Worm (Caenorhabditis elegans) whole organism, L1 larva: Measurements from ENCODE around the gene Y39G8B.1.

Source experiments
- blmp-1 ChIP-seq: fragments of 150-350 bp; optimal IDR thresholded peaks from 2 replicates; lab custom pipeline; 2014; ENCODE audit warnings: missing biosample characterization, missing genetic modification characterization
- lin-39 ChIP-seq: fragments of 150-350 bp; optimal IDR thresholded peaks from 2 replicates; lab custom pipeline; 2014; ENCODE audit warnings: missing biosample characterization, missing genetic modification reagents, missing genetic modification characterization
- snpc-4 ChIP-seq: fragments of 150-350 bp; optimal IDR thresholded peaks from 2 replicates; lab custom pipeline; 2014; ENCODE audit warnings: missing biosample characterization, missing genetic modification characterization
- ztf-11 ChIP-seq, 2 experiments: sonication (generic microtip); optimal IDR thresholded peaks; 2 replicates each; lab custom pipeline; 2016 to 2017; ENCODE audit warnings: missing genetic modification characterization in 2 of 2, missing biosample characterization in 1 of 2, missing compliant biosample characterization in 1 of 2

DNA sequence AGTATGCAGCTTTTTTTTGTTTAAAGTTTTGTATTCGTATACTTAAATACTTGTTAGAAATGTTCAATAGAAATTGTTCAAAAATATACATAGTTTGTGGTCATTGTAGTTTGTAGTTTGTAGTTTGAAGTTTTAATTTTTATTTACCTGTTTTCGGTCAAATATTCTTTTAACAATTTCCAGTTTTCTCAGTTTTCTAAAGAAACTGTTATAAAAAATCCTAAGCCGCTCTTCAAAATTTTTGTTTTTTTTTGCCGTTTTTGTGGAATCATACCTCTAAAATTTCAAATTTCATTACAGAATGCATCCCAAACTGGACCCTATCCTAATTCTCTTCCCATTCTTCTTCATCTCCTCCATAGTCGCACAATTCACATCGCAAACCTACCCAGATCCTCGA lies 32.6 kb upstream of the Y39G8B.1 start, which contains the start of gene F01D5.6:
- no peak for TF ChIP-seq snpc-4 (tag; lab: Kevin White, UChicago)
- no peak for TF ChIP-seq lin-39
- TF ChIP-seq blmp-1 (tag; lab: Kevin White, UChicago), result no peak
- TF ChIP-seq ztf-11 (tag; optimal IDR thresholded peaks at IDR 0.05; lab: Kevin White, UChicago), result no peak
